Worm (Caenorhabditis elegans) whole organism, L2 larva: ENCODE results near the gene F33G12.6.

Experiments used
- aly-2 ChIP-seq: fragments of 150-350 bp; optimal IDR thresholded peaks from 2 replicates; lab custom pipeline; 2014; ENCODE audit warnings: missing biosample characterization, missing genetic modification characterization
- ama-1 ChIP-seq: fragments of 150-350 bp; optimal IDR thresholded peaks from 2 replicates; lab custom pipeline; 2018; ENCODE audit warnings: inconsistent platforms
- ceh-82 ChIP-seq: fragments of 150-350 bp; optimal IDR thresholded peaks from 2 replicates; lab custom pipeline; 2014; ENCODE audit warnings: missing biosample characterization, missing genetic modification characterization
- fos-1 ChIP-seq: fragments of 150-350 bp; optimal IDR thresholded peaks from 2 replicates; lab custom pipeline; 2014; ENCODE audit warnings: missing biosample characterization, missing genetic modification characterization
- lin-13 ChIP-seq: fragments of 150-350 bp; optimal IDR thresholded peaks from 2 replicates; lab custom pipeline; 2014; ENCODE audit warnings: missing biosample characterization, missing genetic modification reagents, missing genetic modification characterization
- mdl-1 ChIP-seq, 2 experiments: fragments of 150-350 bp in 1 of 2; sonication (generic microtip) in 1 of 2; optimal IDR thresholded peaks; 2 replicates each; lab custom pipeline; 2017; ENCODE audit warnings: missing biosample characterization in 2 of 2, missing genetic modification characterization in 2 of 2
- nhr-129 ChIP-seq: fragments of 150-350 bp; optimal IDR thresholded peaks from 2 replicates; lab custom pipeline; 2014; ENCODE audit warnings: missing biosample characterization, missing genetic modification characterization
- nhr-21 ChIP-seq: fragments of 150-350 bp; optimal IDR thresholded peaks from 2 replicates; lab custom pipeline; 2014; ENCODE audit warnings: missing biosample characterization, missing genetic modification characterization
- nhr-23 ChIP-seq: fragments of 150-350 bp; optimal IDR thresholded peaks from 2 replicates; lab custom pipeline; 2014; ENCODE audit warnings: missing biosample characterization, missing genetic modification reagents, missing genetic modification characterization
- nhr-77 ChIP-seq: fragments of 150-350 bp; optimal IDR thresholded peaks from 2 replicates; lab custom pipeline; 2014; ENCODE audit warnings: missing biosample characterization, missing genetic modification characterization
- skn-1 ChIP-seq: sonication (generic microtip); optimal IDR thresholded peaks from 2 replicates; lab custom pipeline; 2017; ENCODE audit warnings: missing biosample characterization, missing genetic modification characterization
- unc-62 ChIP-seq: fragments of 150-350 bp; optimal IDR thresholded peaks from 2 replicates; lab custom pipeline; 2014; ENCODE audit warnings: missing biosample characterization, missing genetic modification reagents, missing genetic modification characterization
- zag-1 ChIP-seq: fragments of 150-350 bp; optimal IDR thresholded peaks from 2 replicates; lab custom pipeline; 2014; ENCODE audit warnings: missing biosample characterization, missing genetic modification characterization
- ztf-4 ChIP-seq: fragments of 150-350 bp; optimal IDR thresholded peaks from 2 replicates; lab custom pipeline; 2014; ENCODE audit warnings: missing biosample characterization, missing genetic modification characterization

DNA sequence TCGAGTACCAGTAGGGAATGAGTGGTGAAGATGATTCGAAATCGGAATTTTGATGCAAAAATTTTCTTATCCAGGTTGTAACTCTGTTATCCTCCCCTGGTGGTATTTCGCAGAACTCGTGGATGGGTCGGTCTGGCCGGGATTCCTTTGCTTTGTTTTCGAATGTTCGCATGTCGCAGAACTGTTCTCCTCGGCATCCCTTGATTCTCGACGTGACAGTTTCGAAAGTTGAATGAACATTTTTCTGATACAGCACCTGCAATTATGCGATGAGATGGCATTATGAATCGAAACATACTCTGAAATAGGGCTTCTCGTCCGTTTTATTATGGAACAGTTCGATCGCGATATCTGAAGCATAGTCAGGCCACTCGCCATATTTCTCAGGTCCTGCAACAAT, 6.5 kb downstream of the F33G12.6 start:
- no peak for TF ChIP-seq nhr-21
- no peak for TF ChIP-seq mdl-1 (tag; optimal IDR thresholded peaks at IDR 0.05; lab: Kevin White, UChicago)
- TF ChIP-seq nhr-77 (tag; lab: Kevin White, UChicago) = no peak
- TF ChIP-seq nhr-23 (tag; lab: Kevin White, UChicago) = no peak
- no peak for TF ChIP-seq ama-1
- no peak for TF ChIP-seq ztf-4 (tag; lab: Kevin White, UChicago)
- TF ChIP-seq skn-1 (tag; lab: Kevin White, UChicago) = no peak
- TF ChIP-seq aly-2 (tag; lab: Kevin White, UChicago) = no peak
- TF ChIP-seq unc-62 (GFP tag; lab: Kevin White, UChicago) = no peak
- no peak for TF ChIP-seq ceh-82 (tag; lab: Kevin White, UChicago)
- TF ChIP-seq fos-1 (tag; lab: Kevin White, UChicago) = no peak
- TF ChIP-seq zag-1 = no peak
- no peak for TF ChIP-seq nhr-129 (tag; lab: Kevin White, UChicago)
- no peak for TF ChIP-seq lin-13 (GFP tag; lab: Kevin White, UChicago)
